Worm (Caenorhabditis elegans): ENCODE results near the gene ndus-8.

The ndus-8 gene

ce11 chrIII:7207903-7208497 lies 26.0 kb downstream of the ndus-8 start, which contains the start of gene rpl-6 (continued):
- TF ChIP-seq dox-1 (GFP tag; IDR thresholded peaks at IDR 0.05) = peak; percentile 55; the same call in 1 of the 2 replicates
- TF ChIP-seq cebp-2 (GFP tag; IDR thresholded peaks at IDR 0.05) = no peak
- peak; percentile 91 for TF ChIP-seq lsl-1 (GFP tag; optimal IDR thresholded peaks at IDR 0.05)
- TF ChIP-seq hmg-20 (GFP tag; IDR thresholded peaks at IDR 0.05) = no peak

DNA sequence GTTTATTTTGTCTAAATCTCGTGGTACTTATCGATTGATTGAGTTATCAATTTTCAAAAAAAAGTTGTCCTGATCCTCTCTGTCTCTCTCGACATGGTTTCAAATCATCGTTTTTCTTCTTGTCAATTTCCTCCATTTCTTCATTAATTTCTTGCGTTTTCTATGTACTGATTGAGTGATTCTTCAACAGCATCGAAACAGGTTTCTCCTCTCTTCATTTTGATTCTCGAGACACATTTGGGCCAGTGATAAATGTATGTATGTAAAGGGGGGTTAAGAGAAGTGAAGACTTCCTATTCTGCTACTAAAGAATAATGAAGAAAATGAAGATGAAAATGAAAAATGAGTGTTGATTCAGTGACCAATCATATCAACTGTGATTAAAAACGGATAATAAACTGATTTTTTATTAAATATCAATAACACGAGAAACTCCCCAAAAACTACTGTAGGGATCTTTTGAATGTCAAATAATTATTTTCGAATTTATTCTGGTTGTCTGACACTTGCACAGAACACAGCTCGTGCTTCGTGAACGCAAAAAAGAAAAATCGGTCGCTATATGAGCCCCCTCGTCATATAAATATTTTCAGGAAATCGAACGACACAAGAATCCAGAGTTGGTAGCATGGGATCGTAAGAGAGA lies 30.7 kb downstream of the ndus-8 start:
- TF ChIP-seq somi-1 (GFP tag; optimal IDR thresholded peaks at IDR 0.05) = peak; percentile 26
- peak; percentile 20 for TF ChIP-seq lin-40 (tag; optimal IDR thresholded peaks at IDR 0.05)
- no peak for TF ChIP-seq ccch-3 (GFP tag; optimal IDR thresholded peaks at IDR 0.05)

DNA sequence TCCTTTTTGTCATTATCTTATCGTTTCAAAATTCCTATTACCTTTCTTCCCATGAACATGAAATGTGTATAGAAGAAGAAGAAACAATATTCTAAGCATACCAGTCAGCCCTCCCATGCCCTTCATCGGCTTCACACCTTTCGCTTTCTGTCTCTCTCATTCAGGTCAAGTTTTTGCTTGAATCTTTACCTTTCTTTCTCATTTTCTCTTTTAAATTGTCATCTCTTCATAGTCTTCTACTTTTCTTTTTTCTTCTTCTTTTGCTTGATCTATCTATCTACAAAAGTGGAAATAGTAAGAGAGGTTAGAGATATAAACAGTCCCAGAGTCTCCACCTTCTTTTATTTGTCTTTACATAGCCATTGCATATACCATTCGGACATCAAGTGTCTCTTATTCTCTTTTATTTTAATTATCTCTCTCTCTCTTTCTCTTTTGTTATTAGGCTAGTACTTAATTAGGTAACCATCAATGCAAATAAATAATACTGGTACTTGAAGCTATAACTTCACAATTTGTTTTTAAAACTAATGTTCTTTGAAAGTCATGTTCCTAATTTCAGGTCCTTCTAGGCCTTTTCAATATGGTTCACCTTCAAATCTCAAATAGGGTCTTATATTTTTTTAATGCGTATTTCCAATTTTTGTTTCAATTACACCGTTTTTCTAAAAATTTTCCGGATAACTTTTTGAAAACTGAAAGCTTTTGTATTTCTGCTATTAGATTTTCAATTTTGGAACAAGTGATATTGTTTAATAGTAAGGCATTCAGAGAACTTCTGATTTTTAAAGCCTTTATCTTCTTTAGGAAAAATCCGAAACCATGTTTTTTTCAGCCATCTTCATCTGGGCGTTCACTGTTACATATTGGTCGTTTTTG lies 32.4 kb downstream of the ndus-8 start, which contains the start of gene dpy-31:
Gene dpy-31, plus strand, starts transcription at position 829 of the 879 bp plus-strand sequence.
- TF ChIP-seq lir-1 (GFP tag; conservative IDR thresholded peaks at IDR 0.05) = no peak
- TF ChIP-seq F39B2.1 (GFP tag; IDR thresholded peaks at IDR 0.05) = no peak
- TF ChIP-seq ekl-4 (GFP tag; IDR thresholded peaks at IDR 0.05) = no peak
- no peak for TF ChIP-seq hlh-26 (GFP tag; conservative IDR thresholded peaks at IDR 0.05)
- no peak for TF ChIP-seq xnd-1 (tag; optimal IDR thresholded peaks at IDR 0.05)
- no peak for TF ChIP-seq rec-8 (tag; optimal IDR thresholded peaks at IDR 0.05)
- TF ChIP-seq snpc-1.1 (tag; optimal IDR thresholded peaks at IDR 0.05; ENCODE audit: insufficient read depth) = no peak
- TF ChIP-seq attf-5 (GFP tag; optimal IDR thresholded peaks at IDR 0.05) = no peak
- TF ChIP-seq hrde-1 (tag; optimal IDR thresholded peaks at IDR 0.05; ENCODE audit: borderline replicate concordance) = no peak
- TF ChIP-seq F49E8.2 (tag; optimal IDR thresholded peaks at IDR 0.05; ENCODE audit: insufficient read depth) = no peak
- TF ChIP-seq lin-54 (GFP tag; optimal IDR thresholded peaks at IDR 0.05) = no peak
- no peak for TF ChIP-seq fkh-3 (tag; optimal IDR thresholded peaks at IDR 0.05)
- no peak for TF ChIP-seq F52B5.7 (tag; optimal IDR thresholded peaks at IDR 0.05)

DNA sequence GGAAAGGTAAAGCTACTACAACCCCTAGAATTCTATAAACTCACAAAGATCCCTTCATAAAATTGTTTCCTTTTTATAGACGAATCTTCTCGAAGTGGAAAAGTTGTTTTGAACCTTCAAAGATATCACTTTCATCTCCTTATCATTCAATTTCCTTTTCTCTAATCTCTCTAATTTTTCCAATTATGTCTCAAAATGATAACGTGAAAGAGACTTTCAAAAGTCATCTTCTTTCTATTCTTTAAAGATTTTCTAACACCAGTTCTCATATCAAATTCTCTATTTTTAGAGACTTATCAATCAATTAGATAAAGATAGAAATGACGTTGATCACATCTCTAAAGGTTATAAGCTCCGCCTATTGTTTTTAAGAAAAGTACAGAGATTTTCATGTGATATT lies 34.5 kb downstream of the ndus-8 start:
- no peak for TF ChIP-seq Y56A3A.18 (GFP tag; IDR thresholded peaks at IDR 0.05)
- TF ChIP-seq nhr-179 (tag; optimal IDR thresholded peaks at IDR 0.05) = no peak
- TF ChIP-seq ceh-79 (tag; optimal IDR thresholded peaks at IDR 0.05) = no peak
- TF ChIP-seq bed-1 (GFP tag; IDR thresholded peaks at IDR 0.05) = no peak

DNA sequence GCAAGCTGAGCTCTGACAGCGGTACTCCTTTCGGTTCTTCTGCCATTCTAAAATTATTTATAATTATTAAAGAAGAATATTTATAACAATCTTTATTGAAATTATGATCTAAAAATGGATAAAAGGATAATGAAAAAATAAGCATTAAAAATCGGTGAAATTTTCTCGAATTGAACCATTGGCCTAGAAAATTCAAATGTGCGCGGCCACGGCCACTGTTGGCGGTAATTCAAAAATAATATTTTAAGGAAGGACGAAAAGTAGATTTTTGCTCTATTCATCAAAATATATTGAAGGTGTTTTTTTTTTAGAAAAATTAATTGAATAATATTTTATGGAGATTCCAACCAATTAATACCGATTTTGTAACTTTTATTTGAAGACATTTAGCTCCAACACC lies 35.2 kb downstream of the ndus-8 start, which contains the start of gene pfd-5:
Gene pfd-5, minus strand, starts transcription at position 47 of the 400 bp plus-strand sequence.
- no peak for TF ChIP-seq nhr-120 (GFP tag; IDR thresholded peaks at IDR 0.05)
- no peak for TF ChIP-seq lir-1 (GFP tag; conservative IDR thresholded peaks at IDR 0.05)
- peak; percentile 11 for TF ChIP-seq ztf-18 (tag; optimal IDR thresholded peaks at IDR 0.05)
- TF ChIP-seq D2030.7 (GFP tag; IDR thresholded peaks at IDR 0.05) = peak; percentile 39
- no peak for TF ChIP-seq let-607 (tag; optimal IDR thresholded peaks at IDR 0.05)
- no peak for TF ChIP-seq aptf-3 (GFP tag; IDR thresholded peaks at IDR 0.05)
- TF ChIP-seq sptf-2 (GFP tag; optimal IDR thresholded peaks at IDR 0.05) = no peak
- no peak for TF ChIP-seq F37B4.10 (GFP tag; IDR thresholded peaks at IDR 0.05)
- no peak for TF ChIP-seq B0035.1 (tag; optimal IDR thresholded peaks at IDR 0.05)
- no peak for TF ChIP-seq Y95B8A.8 (GFP tag; IDR thresholded peaks at IDR 0.05)
- TF ChIP-seq bed-2 (GFP tag; IDR thresholded peaks at IDR 0.05) = no peak
- TF ChIP-seq F52B5.7 (tag; optimal IDR thresholded peaks at IDR 0.05) = no peak
- TF ChIP-seq nfyb-1 (GFP tag; IDR thresholded peaks at IDR 0.05) = no peak
- TF ChIP-seq nhr-27 (tag; optimal IDR thresholded peaks at IDR 0.05) = no peak
- peak; percentile 50 for TF ChIP-seq ceh-27 (GFP tag; optimal IDR thresholded peaks at IDR 0.05)
- peak; percentile 60 for TF ChIP-seq rcor-1 (GFP tag; IDR thresholded peaks at IDR 0.05)
- TF ChIP-seq ztf-28 (GFP tag; IDR thresholded peaks at IDR 0.05) = no peak

Measured in whole organism, young adult.